Worm (Caenorhabditis elegans) whole organism, young adult: ENCODE measurements around the gene ZK512.2.

Experiments
- F55B11.4 ChIP-seq: sonication (generic microtip); optimal IDR thresholded peaks from 2 replicates; lab custom pipeline; 2016; ENCODE audit warnings: missing compliant biosample characterization, missing genetic modification characterization, borderline replicate concordance; ENCODE audit not compliant: insufficient read depth
- ama-1 ChIP-seq, 3 experiments: fragments of 150-350 bp in 1 of 3; sonication (generic microtip) in 2 of 3; optimal IDR thresholded peaks; 2 replicates each; lab custom pipeline; 2014 to 2018; ENCODE audit warnings: missing biosample characterization in 2 of 3, missing genetic modification characterization in 2 of 3, missing genetic modification reagents in 2 of 3
- dox-1 ChIP-seq: fragments of 200-800 bp; sonication (Bioruptor generic); IDR thresholded peaks from 2 replicates; pipeline ENCODE4 v1.3.6; 2022; ENCODE audit warnings: missing genetic modification reagents, missing genetic modification characterization, missing compliant biosample characterization
- dpl-1 ChIP-seq: fragments of 150-350 bp; optimal IDR thresholded peaks from 2 replicates; lab custom pipeline; 2014; ENCODE audit warnings: missing biosample characterization, missing genetic modification reagents, missing genetic modification characterization
- egrh-3 ChIP-seq: fragments of 200-800 bp; sonication (Bioruptor generic); IDR thresholded peaks from 2 replicates; pipeline ENCODE4 v1.3.6; 2022; ENCODE audit warnings: missing genetic modification reagents, missing genetic modification characterization, missing compliant biosample characterization
- lin-35 ChIP-seq, 3 experiments: fragments of 150-350 bp in 2 of 3; sonication (generic microtip) in 1 of 3; optimal IDR thresholded peaks; 2 replicates each; lab custom pipeline; 2014 to 2018; ENCODE audit warnings: missing biosample characterization in 3 of 3, missing genetic modification characterization in 3 of 3, missing genetic modification reagents in 3 of 3
- madf-10 ChIP-seq: sonication (generic microtip); optimal IDR thresholded peaks from 2 replicates; lab custom pipeline; 2016; ENCODE audit warnings: mild to moderate bottlenecking, missing genetic modification characterization, missing compliant biosample characterization
- snpc-4 ChIP-seq, 5 experiments: fragments of 150-350 bp in 1 of 5; sonication (generic microtip) in 4 of 5; optimal IDR thresholded peaks; 2 replicates each; lab custom pipeline; 2014 to 2018; ENCODE audit warnings: missing genetic modification characterization in 5 of 5, missing biosample characterization in 3 of 5, antibody characterized with exemption in 2 of 5, mild to moderate bottlenecking in 2 of 5, missing compliant biosample characterization in 2 of 5, missing genotype in 2 of 5, moderate library complexity in 2 of 5, missing genetic modification reagents in 1 of 5
- tbx-9 ChIP-seq: sonication (generic microtip); optimal IDR thresholded peaks from 2 replicates; lab custom pipeline; 2016; ENCODE audit warnings: borderline replicate concordance, missing genetic modification characterization, inconsistent platforms, missing compliant biosample characterization
- unc-130 ChIP-seq: sonication (generic microtip); optimal IDR thresholded peaks from 2 replicates; lab custom pipeline; 2016; ENCODE audit warnings: missing genetic modification reagents, missing genetic modification characterization, missing compliant biosample characterization
- unc-62 ChIP-seq: fragments of 150-350 bp; optimal IDR thresholded peaks from 2 replicates; lab custom pipeline; 2014; ENCODE audit warnings: missing biosample characterization, missing genetic modification reagents, missing genetic modification characterization
- ztf-26 ChIP-seq: sonication (generic microtip); optimal IDR thresholded peaks from 2 replicates; lab custom pipeline; 2017; ENCODE audit warnings: missing genetic modification characterization, missing compliant biosample characterization

ce11 chrIII:9145765-9146164 lies 1.2 kb upstream of the ZK512.2 start, which contains the start of gene ZK512.8:
- no peak for TF ChIP-seq unc-62
- no peak for TF ChIP-seq egrh-3 (GFP tag; lab: Robert Waterston, UW)
- TF ChIP-seq madf-10 (tag; lab: Kevin White, UChicago): no peak
- TF ChIP-seq snpc-4 (GFP tag; optimal IDR thresholded peaks at IDR 0.05; lab: Kevin White, UChicago): no peak
- no peak for TF ChIP-seq snpc-4 (tag; optimal IDR thresholded peaks at IDR 0.05; lab: Kevin White, UChicago)
- TF ChIP-seq tbx-9 (tag; lab: Kevin White, UChicago): no peak
- no peak for TF ChIP-seq dpl-1 (GFP tag; lab: Kevin White, UChicago)
- no peak for TF ChIP-seq F55B11.4
- TF ChIP-seq unc-130 (GFP tag; lab: Kevin White, UChicago): no peak
- TF ChIP-seq dox-1 (GFP tag; lab: Robert Waterston, UW): no peak
- no peak for TF ChIP-seq lin-35 (GFP tag; optimal IDR thresholded peaks at IDR 0.05; lab: Kevin White, UChicago)
- no peak for TF ChIP-seq ama-1 (optimal IDR thresholded peaks at IDR 0.05; lab: Kevin White, UChicago)
- TF ChIP-seq ama-1 (GFP tag; optimal IDR thresholded peaks at IDR 0.05; lab: Kevin White, UChicago): no peak
- TF ChIP-seq ztf-26 (tag; lab: Kevin White, UChicago): no peak
